Fruit fly (Drosophila melanogaster) whole organism, embryonic: ENCODE measurements around the gene CG10638.

Source experiments
- B-H2 ChIP-seq: fragments of 200-800 bp; sonication (Bioruptor generic); optimal IDR thresholded peaks from 2 replicates; lab custom pipeline; 2018; ENCODE audit warnings: missing biosample characterization, mild to moderate bottlenecking, missing genetic modification characterization
- BtbVII ChIP-seq: fragments of 200-800 bp; sonication (Bioruptor generic); optimal IDR thresholded peaks from 3 replicates; lab custom pipeline; 2017; ENCODE audit warnings: missing biosample characterization, mild to moderate bottlenecking, missing genetic modification characterization
- CG10654 ChIP-seq: fragments of 200-800 bp; sonication (Bioruptor generic); optimal IDR thresholded peaks from 2 replicates; lab custom pipeline; 2016; ENCODE audit warnings: missing biosample characterization, missing genetic modification characterization
- CG11504 ChIP-seq: fragments of 200-800 bp; sonication (Bioruptor generic); optimal IDR thresholded peaks from 3 replicates; lab custom pipeline; 2019; ENCODE audit warnings: missing biosample characterization, mild to moderate bottlenecking, missing genetic modification characterization, moderate library complexity
- CG11696 ChIP-seq: fragments of 200-800 bp; sonication (Bioruptor generic); IDR thresholded peaks from 2 replicates; pipeline ENCODE4 v1.3.6; 2022; ENCODE audit warnings: missing biosample characterization, missing genetic modification characterization
- CG14050 ChIP-seq: fragments of 200-800 bp; sonication (Bioruptor generic); IDR thresholded peaks from 3 replicates; pipeline ENCODE4 v1.3.6; 2022; ENCODE audit warnings: missing biosample characterization, missing genetic modification characterization
- CG18011 ChIP-seq: fragments of 200-800 bp; sonication (Bioruptor generic); optimal IDR thresholded peaks from 2 replicates; lab custom pipeline; 2017; ENCODE audit warnings: missing biosample characterization, missing genetic modification characterization, mild to moderate bottlenecking, moderate library complexity, missing genotype
- CG18262 ChIP-seq: fragments of 200-800 bp; optimal IDR thresholded peaks from 3 replicates; lab custom pipeline; 2019; ENCODE audit warnings: missing biosample characterization, mild to moderate bottlenecking, missing genetic modification characterization, moderate library complexity
- CG30020 ChIP-seq: fragments of 200-800 bp; optimal IDR thresholded peaks from 2 replicates; lab custom pipeline; 2019; ENCODE audit warnings: missing biosample characterization, mild to moderate bottlenecking, missing genetic modification characterization, moderate library complexity
- CG30403 ChIP-seq: fragments of 200-800 bp; sonication (Bioruptor generic); optimal IDR thresholded peaks from 3 replicates; lab custom pipeline; 2016; ENCODE audit warnings: missing biosample characterization, missing genetic modification characterization
- CG31388 ChIP-seq: fragments of 200-800 bp; sonication (Bioruptor generic); optimal IDR thresholded peaks from 2 replicates; lab custom pipeline; 2016; ENCODE audit warnings: missing biosample characterization, missing genetic modification characterization
- CG3281 ChIP-seq: fragments of 200-800 bp; sonication (Bioruptor generic); optimal IDR thresholded peaks from 3 replicates; lab custom pipeline; 2017; ENCODE audit warnings: missing biosample characterization, mild to moderate bottlenecking, missing genetic modification characterization
- CG43689 ChIP-seq: fragments of 200-800 bp; sonication (Bioruptor generic); IDR thresholded peaks from 2 replicates; pipeline ENCODE4 v1.3.6; 2022; ENCODE audit warnings: missing biosample characterization, missing genetic modification characterization
- CG4424 ChIP-seq: fragments of 200-800 bp; sonication (Bioruptor generic); optimal IDR thresholded peaks from 3 replicates; lab custom pipeline; 2016; ENCODE audit warnings: missing biosample characterization, missing genetic modification characterization
- CG4707 ChIP-seq: fragments of 200-800 bp; sonication (Bioruptor generic); optimal IDR thresholded peaks from 2 replicates; lab custom pipeline; 2018; ENCODE audit warnings: missing biosample characterization, mild to moderate bottlenecking, missing genetic modification characterization, moderate library complexity
- CG5180 ChIP-seq: fragments of 200-800 bp; sonication (Bioruptor generic); optimal IDR thresholded peaks from 3 replicates; lab custom pipeline; 2017; ENCODE audit warnings: missing biosample characterization, missing genetic modification characterization, mild to moderate bottlenecking, moderate library complexity, missing genetic modification reagents
- CG5953 ChIP-seq: fragments of 200-800 bp; sonication (Bioruptor generic); IDR thresholded peaks from 2 replicates; pipeline ENCODE4 v1.3.6; 2022; ENCODE audit warnings: missing biosample characterization, missing genetic modification characterization
- CG6175 ChIP-seq: fragments of 200-800 bp; sonication (Bioruptor generic); IDR thresholded peaks from 3 replicates; pipeline ENCODE4 v1.3.6; 2022; ENCODE audit warnings: missing biosample characterization, missing genetic modification characterization
- CG6854 ChIP-seq: fragments of 200-800 bp; sonication (Bioruptor generic); optimal IDR thresholded peaks from 3 replicates; lab custom pipeline; 2017; ENCODE audit warnings: missing biosample characterization, mild to moderate bottlenecking, missing genetic modification characterization
- CG8281 ChIP-seq: fragments of 200-800 bp; sonication (Bioruptor generic); optimal IDR thresholded peaks from 2 replicates; lab custom pipeline; 2018; ENCODE audit warnings: missing biosample characterization, mild to moderate bottlenecking, missing genetic modification characterization, moderate library complexity
- CG9797 ChIP-seq: fragments of 200-800 bp; sonication (Bioruptor generic); optimal IDR thresholded peaks from 3 replicates; lab custom pipeline; 2018; ENCODE audit warnings: missing biosample characterization, mild to moderate bottlenecking, missing genetic modification characterization
- CkIIα-i1 ChIP-seq: fragments of 200-800 bp; sonication (Bioruptor generic); IDR thresholded peaks from 2 replicates; pipeline ENCODE4 v1.3.6; 2022; ENCODE audit warnings: missing biosample characterization, missing genetic modification characterization
- H2.0 ChIP-seq: fragments of 200-800 bp; sonication (Bioruptor generic); IDR thresholded peaks from 2 replicates; pipeline ENCODE4 v1.3.6; 2022; ENCODE audit warnings: missing biosample characterization, missing genetic modification characterization
- HLH54F ChIP-seq: fragments of 200-800 bp; sonication (Bioruptor generic); optimal IDR thresholded peaks from 3 replicates; lab custom pipeline; 2016; ENCODE audit warnings: missing biosample characterization, missing genetic modification characterization
- Lim3 ChIP-seq: fragments of 200-800 bp; sonication (Bioruptor generic); IDR thresholded peaks from 2 replicates; pipeline ENCODE4 v1.3.6; 2022; ENCODE audit warnings: missing biosample characterization, missing genetic modification characterization
- Meics ChIP-seq: fragments of 200-800 bp; sonication (Bioruptor generic); optimal IDR thresholded peaks from 2 replicates; lab custom pipeline; 2017; ENCODE audit warnings: missing biosample characterization, mild to moderate bottlenecking, missing genetic modification characterization
- NC2β ChIP-seq: fragments of 200-800 bp; sonication (Bioruptor generic); optimal IDR thresholded peaks from 2 replicates; lab custom pipeline; 2016; ENCODE audit warnings: missing biosample characterization, missing genetic modification characterization
- Neu2 ChIP-seq: fragments of 200-800 bp; sonication (Bioruptor generic); optimal IDR thresholded peaks from 3 replicates; lab custom pipeline; 2016; ENCODE audit warnings: missing biosample characterization, missing genetic modification characterization, borderline replicate concordance
- TFAM ChIP-seq: fragments of 200-800 bp; sonication (Bioruptor generic); optimal IDR thresholded peaks from 2 replicates; lab custom pipeline; 2017; ENCODE audit warnings: missing biosample characterization, missing genetic modification characterization, inconsistent platforms
- Tbp ChIP-seq: fragments of >200 bp; optimal IDR thresholded peaks from 2 replicates; lab custom pipeline; 2018; ENCODE audit warnings: missing biosample characterization, missing genetic modification characterization
- Trl ChIP-seq, 3 experiments: fragments of >200 bp in 2 of 3; fragments of 200-800 bp in 1 of 3; sonication (Bioruptor generic) in 1 of 3; optimal IDR thresholded peaks; 2 replicates in 1 of 3; 3 replicates in 2 of 3; lab custom pipeline; 2016 to 2017; ENCODE audit warnings: missing biosample characterization in 1 of 3, missing genetic modification characterization in 1 of 3
- cas ChIP-seq: fragments of 200-800 bp; sonication (Bioruptor generic); IDR thresholded peaks from 2 replicates; pipeline ENCODE4 v1.3.6; 2022; ENCODE audit warnings: missing biosample characterization, missing genetic modification characterization
- cato ChIP-seq: fragments of 200-800 bp; sonication (Bioruptor generic); optimal IDR thresholded peaks from 2 replicates; lab custom pipeline; 2016; ENCODE audit warnings: missing biosample characterization, missing genetic modification characterization, borderline replicate concordance
- chm ChIP-seq: fragments of 200-800 bp; sonication (Bioruptor generic); IDR thresholded peaks from 2 replicates; pipeline ENCODE4 v1.3.6; 2022; ENCODE audit warnings: missing biosample characterization, missing genetic modification characterization
- fd3F ChIP-seq: fragments of 200-800 bp; sonication (Bioruptor generic); optimal IDR thresholded peaks from 2 replicates; lab custom pipeline; 2018; ENCODE audit warnings: missing biosample characterization, mild to moderate bottlenecking, missing genetic modification characterization, moderate library complexity
- ftz-f1 ChIP-seq: fragments of 200-800 bp; sonication (Bioruptor generic); optimal IDR thresholded peaks from 2 replicates; lab custom pipeline; 2016; ENCODE audit warnings: missing biosample characterization, missing genetic modification characterization
- gcm ChIP-seq: fragments of 200-800 bp; sonication (Bioruptor generic); optimal IDR thresholded peaks from 2 replicates; lab custom pipeline; 2019; ENCODE audit warnings: missing biosample characterization, mild to moderate bottlenecking, missing genetic modification characterization, moderate library complexity
- gsb ChIP-seq: fragments of 200-800 bp; sonication (Bioruptor generic); IDR thresholded peaks from 2 replicates; pipeline ENCODE4 v1.3.6; 2022; ENCODE audit warnings: missing biosample characterization, missing genetic modification characterization
- ind ChIP-seq: fragments of 200-800 bp; sonication (Bioruptor generic); optimal IDR thresholded peaks from 3 replicates; lab custom pipeline; 2016; ENCODE audit warnings: missing biosample characterization, missing genetic modification characterization
- lab ChIP-seq: fragments of 200-800 bp; sonication (Bioruptor generic); optimal IDR thresholded peaks from 3 replicates; lab custom pipeline; 2017; ENCODE audit warnings: missing biosample characterization, missing genetic modification characterization, mild to moderate bottlenecking, moderate library complexity, missing genetic modification reagents
- lmd ChIP-seq: fragments of 200-800 bp; sonication (Bioruptor generic); IDR thresholded peaks from 2 replicates; pipeline ENCODE4 v1.3.6; 2022; ENCODE audit warnings: missing biosample characterization, missing genetic modification characterization
- mld ChIP-seq: fragments of 200-800 bp; sonication (Bioruptor generic); IDR thresholded peaks from 3 replicates; pipeline ENCODE4 v1.3.6; 2022; ENCODE audit warnings: missing biosample characterization, missing genetic modification characterization; ENCODE audit not compliant: partially characterized antibody
- nom ChIP-seq: fragments of 200-800 bp; sonication (Bioruptor generic); optimal IDR thresholded peaks from 2 replicates; lab custom pipeline; 2017; ENCODE audit warnings: missing biosample characterization, missing genetic modification characterization, mild to moderate bottlenecking, moderate library complexity, missing genetic modification reagents
- rib ChIP-seq: fragments of 200-800 bp; sonication (Bioruptor generic); IDR thresholded peaks from 2 replicates; pipeline ENCODE4 v1.3.6; 2022; ENCODE audit warnings: missing biosample characterization, missing genetic modification characterization
- ro ChIP-seq: fragments of 200-800 bp; sonication (Bioruptor generic); IDR thresholded peaks from 2 replicates; pipeline ENCODE4 v1.3.6; 2022; ENCODE audit warnings: missing biosample characterization, missing genetic modification characterization
- sc ChIP-seq, 3 experiments: fragments of >200 bp in 2 of 3; fragments of 200-800 bp in 1 of 3; sonication (Bioruptor generic) in 1 of 3; optimal IDR thresholded peaks; 2 replicates in 2 of 3; 3 replicates in 1 of 3; lab custom pipeline; 2017; ENCODE audit warnings: mild to moderate bottlenecking in 1 of 3, missing biosample characterization in 1 of 3, missing genetic modification characterization in 1 of 3, missing genetic modification reagents in 1 of 3
- sna ChIP-seq: fragments of 200-800 bp; sonication (Bioruptor generic); IDR thresholded peaks from 2 replicates; pipeline ENCODE4 v1.3.6; 2022; ENCODE audit warnings: missing biosample characterization, missing genetic modification characterization; ENCODE audit not compliant: partially characterized antibody
- sob ChIP-seq: fragments of 200-800 bp; sonication (Bioruptor generic); IDR thresholded peaks from 2 replicates; pipeline ENCODE4 v1.3.6; 2022; ENCODE audit warnings: missing biosample characterization, missing genetic modification characterization

Gene CG10638

DNA sequence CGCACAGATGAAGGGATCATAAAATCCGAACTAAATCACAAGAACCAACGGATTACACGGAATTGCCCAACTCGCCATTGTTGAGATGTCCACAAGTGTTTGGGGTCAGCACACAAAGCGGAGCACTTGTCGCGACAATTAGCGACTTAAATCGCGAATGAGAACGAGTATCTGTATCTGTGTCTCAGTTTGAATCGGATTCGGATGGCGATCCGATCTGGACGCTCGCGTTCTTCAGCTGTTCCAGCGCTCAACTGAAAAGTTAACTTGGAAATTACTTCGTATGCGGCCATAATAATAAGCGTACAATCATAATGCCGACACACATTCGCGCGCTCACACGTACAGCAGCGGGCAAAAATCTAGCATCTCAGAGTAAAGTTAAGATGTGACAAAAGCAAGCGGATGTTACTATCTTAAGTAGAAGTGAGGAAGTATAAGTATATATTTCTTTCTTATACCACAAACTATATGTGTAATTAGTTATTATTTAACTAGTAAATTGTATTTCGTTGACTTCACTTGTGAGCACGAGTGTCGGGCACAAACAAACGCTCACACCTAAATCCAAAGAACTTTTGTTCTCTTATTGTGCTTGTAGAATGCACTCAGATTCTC is 10.6 kb downstream of the CG10638 start, which contains the start of gene CG10660 (continued):
- TF ChIP-seq ro (GFP tag; lab: Robert Waterston, UW) (no peak), Trl (optimal IDR thresholded peaks at IDR 0.05; lab: Kevin White, UChicago) (peak in 1 of 2 experiments; percentile 15), Trl (GFP tag; optimal IDR thresholded peaks at IDR 0.05; lab: Kevin White, UChicago) (peak; percentile 25), sob (GFP tag; lab: Robert Waterston, UW) (peak; percentile 74), gcm (GFP tag; lab: Kevin White, UChicago) (peak; percentile 89), CG6854 (GFP tag; lab: Kevin White, UChicago) (peak; percentile 76), mld (no peak), sna (GFP tag; lab: Robert Waterston, UW) (no peak), CG14050 (GFP tag; lab: Robert Waterston, UW) (peak; percentile 84), ftz-f1 (GFP tag; lab: Kevin White, UChicago) (no peak), Tbp (no peak), CG31388 (peak; percentile 65), CG18011 (GFP tag; lab: Kevin White, UChicago) (peak; percentile 73), CG4707 (GFP tag; lab: Kevin White, UChicago) (peak; percentile 73), TFAM (GFP tag; lab: Kevin White, UChicago) (no peak), CG10654 (GFP tag; lab: Kevin White, UChicago) (peak; percentile 95), Meics (GFP tag; lab: Kevin White, UChicago) (peak; percentile 86), nom (GFP tag; lab: Kevin White, UChicago) (peak; percentile 41), CG8281 (tag; lab: Kevin White, UChicago) (peak; percentile 58), chm (peak; percentile 91), CG18262 (tag; lab: Kevin White, UChicago) (peak; percentile 88), CG30403 (GFP tag; lab: Kevin White, UChicago) (peak; percentile 88), sc (optimal IDR thresholded peaks at IDR 0.05; lab: Kevin White, UChicago) (no peak), sc (GFP tag; optimal IDR thresholded peaks at IDR 0.05; lab: Kevin White, UChicago) (peak; percentile 85), lmd (peak; percentile 83), CG30020 (peak; percentile 32), CG9797 (GFP tag; lab: Kevin White, UChicago) (peak; percentile 13), BtbVII (GFP tag; lab: Kevin White, UChicago) (peak; percentile 64), rib (GFP tag; lab: Robert Waterston, UW) (0 out of 2 replicates have a peak, but pooled peaks have one; percentile 16), lab (GFP tag; lab: Kevin White, UChicago) (peak; percentile 91), CG4424 (peak; percentile 80), cas (GFP tag; lab: Robert Waterston, UW) (peak; percentile 51; the same call in 1 of the 2 replicates), CG5180 (GFP tag; lab: Kevin White, UChicago) (peak; percentile 68), CG3281 (GFP tag; lab: Kevin White, UChicago) (peak; percentile 80), HLH54F (GFP tag; lab: Kevin White, UChicago) (peak; percentile 62), CG11504 (tag; lab: Kevin White, UChicago) (peak; percentile 93), CG43689 (GFP tag; lab: Robert Waterston, UW) (0 out of 2 replicates have a peak, but pooled peaks have one; percentile 18), H2.0 (GFP tag; lab: Robert Waterston, UW) (peak; percentile 82), CG5953 (GFP tag; lab: Robert Waterston, UW) (peak; percentile 78), CG6175 (GFP tag; lab: Robert Waterston, UW) (0 out of 3 replicates have a peak, but pooled peaks have one; percentile 14), B-H2 (GFP tag; lab: Kevin White, UChicago) (no peak), cato (GFP tag; lab: Kevin White, UChicago) (peak; percentile 75), CG11696 (GFP tag; lab: Robert Waterston, UW) (peak; percentile 98), Lim3 (GFP tag; lab: Robert Waterston, UW) (0 out of 2 replicates have a peak, but pooled peaks have one; percentile 11), Neu2 (GFP tag; lab: Kevin White, UChicago) (no peak), CkIIα-i1 (GFP tag; lab: Robert Waterston, UW) (peak; percentile 19; the same call in 1 of the 2 replicates), fd3F (GFP tag; lab: Kevin White, UChicago) (peak; percentile 76), NC2β (GFP tag; lab: Kevin White, UChicago) (peak; percentile 67), gsb (peak; percentile 65), ind (GFP tag; lab: Kevin White, UChicago) (peak; percentile 81)
